Fruit fly (Drosophila melanogaster): ENCODE data around the gene Bre1.
A peak's percentile ranks its signal among the peaks of the same experiment; 100 is the strongest.

Bre1 gene

DNA sequence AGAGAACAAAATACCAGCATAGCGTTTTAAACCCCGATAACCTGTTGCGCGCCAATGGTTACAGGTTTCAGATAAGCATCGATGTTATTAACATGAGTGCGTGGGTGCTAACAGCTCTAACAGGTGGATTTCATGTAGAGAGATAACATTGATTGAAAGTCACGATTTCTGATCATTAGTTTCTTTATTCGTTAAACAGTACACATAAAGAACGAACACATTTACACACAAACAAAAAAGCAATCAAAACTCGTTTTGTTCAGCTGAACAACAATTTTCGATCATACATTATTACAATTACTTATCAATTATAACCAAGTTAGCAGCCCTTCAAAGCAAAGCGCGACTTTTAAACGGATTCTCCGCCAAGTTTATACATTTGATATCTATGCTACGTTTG lies 4.3 kb downstream of the Bre1 start:
- TF ChIP-seq CG8478 (optimal IDR thresholded peaks at IDR 0.05) (no peak), CTCF (optimal IDR thresholded peaks at IDR 0.05) (no peak)

DNA sequence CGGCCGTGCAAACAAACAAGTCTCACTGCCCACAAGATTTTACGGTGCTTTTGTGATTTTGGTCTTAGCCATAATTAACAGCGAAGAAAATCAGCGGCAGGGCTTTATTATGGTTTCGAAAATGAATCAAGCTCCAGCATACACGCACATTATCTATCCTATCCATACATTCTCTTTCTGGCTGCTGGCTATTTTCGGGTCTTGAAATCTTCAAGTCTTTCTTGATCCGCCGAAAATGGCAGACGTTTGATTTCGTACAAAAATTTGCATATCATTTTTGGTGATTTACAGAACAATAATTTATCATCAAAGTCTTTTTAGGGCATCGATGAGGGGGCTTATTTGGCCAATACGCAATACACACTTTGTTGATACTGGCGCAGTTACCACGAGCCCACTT lies 5.2 kb downstream of the Bre1 start:
- TF ChIP-seq CG8478 (optimal IDR thresholded peaks at IDR 0.05) (no peak), CTCF (optimal IDR thresholded peaks at IDR 0.05) (no peak)

DNA sequence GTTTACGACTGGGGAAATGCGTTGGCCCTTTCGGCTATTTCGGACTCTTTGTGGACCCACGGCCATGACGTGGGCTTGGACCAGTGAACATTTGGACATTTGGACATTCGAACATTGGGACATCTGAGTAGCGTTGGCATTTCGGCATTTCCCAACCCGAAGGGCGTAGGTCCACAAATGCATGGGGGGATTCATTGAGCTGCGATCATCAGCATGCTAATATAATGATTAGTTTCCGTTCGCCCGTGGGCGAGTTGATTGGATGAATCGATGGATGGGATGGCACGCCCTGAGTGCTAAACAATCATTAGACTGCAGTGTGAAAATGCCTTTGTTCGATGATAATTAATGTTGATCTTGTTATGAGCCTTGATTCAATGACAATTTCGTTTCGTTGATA lies 6.5 kb downstream of the Bre1 start:
- no peak for TF ChIP-seq CG8478 (optimal IDR thresholded peaks at IDR 0.05)
- TF ChIP-seq CTCF (optimal IDR thresholded peaks at IDR 0.05): no peak

DNA sequence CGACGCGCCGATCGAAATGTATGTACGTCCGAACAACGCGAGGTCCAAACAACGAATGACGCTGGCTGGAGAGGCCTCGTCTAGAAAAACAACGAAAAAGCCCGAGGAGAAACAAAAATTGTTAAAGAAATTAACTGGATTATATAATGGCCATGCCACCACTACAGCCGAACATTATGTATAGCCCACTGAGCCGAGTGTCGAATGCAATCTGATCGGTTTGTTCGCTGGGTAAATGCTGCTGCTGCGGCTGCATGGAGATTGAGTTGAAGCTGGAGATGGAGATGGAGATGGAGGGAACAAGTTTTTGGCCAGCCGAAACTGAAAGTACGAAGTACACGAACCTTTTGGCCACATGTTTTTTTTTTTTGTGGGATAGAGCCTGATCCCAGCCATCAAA lies 7.4 kb downstream of the Bre1 start, which contains the start of gene Cralbp:
Cralbp (minus strand) TSS at position 115 of the 400 bp plus-strand sequence.
- TF ChIP-seq CTCF (optimal IDR thresholded peaks at IDR 0.05): no peak
- no peak for TF ChIP-seq CG8478 (optimal IDR thresholded peaks at IDR 0.05)

DNA sequence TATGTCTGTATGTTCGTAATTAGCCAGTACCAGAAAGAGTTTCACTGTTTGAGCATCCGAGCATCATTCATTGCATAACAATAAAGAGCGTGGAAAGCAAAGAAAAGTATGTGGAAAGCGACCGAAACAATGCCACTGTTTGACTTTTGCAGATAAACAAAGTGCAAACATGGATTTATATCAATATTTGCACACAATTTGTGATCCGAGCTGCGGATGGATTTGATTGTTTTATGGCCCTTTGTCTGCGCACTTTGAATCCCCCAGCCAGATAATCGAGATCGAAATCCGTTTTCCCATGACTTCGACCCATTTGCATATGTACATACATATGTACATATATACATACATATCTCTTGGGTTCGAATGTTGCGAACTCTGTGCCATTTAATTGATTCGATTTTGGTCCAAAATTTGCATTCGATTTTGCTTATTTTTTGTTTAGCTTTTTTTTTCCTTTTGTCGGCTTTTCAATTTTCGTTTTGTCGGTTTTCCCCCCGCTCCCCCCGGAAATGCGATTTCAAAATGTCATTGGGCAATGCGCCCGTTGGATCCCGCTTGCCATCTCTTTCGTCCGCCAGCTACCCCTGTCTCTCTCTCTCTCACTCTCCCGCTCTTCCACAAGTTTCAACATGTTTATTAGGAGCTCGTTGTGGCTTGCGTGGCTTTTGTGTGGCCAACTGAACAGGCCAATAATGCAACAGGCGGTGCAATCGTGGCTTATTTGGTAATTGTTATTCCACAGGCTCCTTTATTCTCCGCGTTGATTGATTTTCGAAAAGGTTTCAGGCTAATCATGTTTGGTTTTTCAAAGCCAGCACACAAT lies 8.5 kb downstream of the Bre1 start:
- no peak for TF ChIP-seq CG8478 (optimal IDR thresholded peaks at IDR 0.05)
- TF ChIP-seq CTCF (optimal IDR thresholded peaks at IDR 0.05): no peak

DNA sequence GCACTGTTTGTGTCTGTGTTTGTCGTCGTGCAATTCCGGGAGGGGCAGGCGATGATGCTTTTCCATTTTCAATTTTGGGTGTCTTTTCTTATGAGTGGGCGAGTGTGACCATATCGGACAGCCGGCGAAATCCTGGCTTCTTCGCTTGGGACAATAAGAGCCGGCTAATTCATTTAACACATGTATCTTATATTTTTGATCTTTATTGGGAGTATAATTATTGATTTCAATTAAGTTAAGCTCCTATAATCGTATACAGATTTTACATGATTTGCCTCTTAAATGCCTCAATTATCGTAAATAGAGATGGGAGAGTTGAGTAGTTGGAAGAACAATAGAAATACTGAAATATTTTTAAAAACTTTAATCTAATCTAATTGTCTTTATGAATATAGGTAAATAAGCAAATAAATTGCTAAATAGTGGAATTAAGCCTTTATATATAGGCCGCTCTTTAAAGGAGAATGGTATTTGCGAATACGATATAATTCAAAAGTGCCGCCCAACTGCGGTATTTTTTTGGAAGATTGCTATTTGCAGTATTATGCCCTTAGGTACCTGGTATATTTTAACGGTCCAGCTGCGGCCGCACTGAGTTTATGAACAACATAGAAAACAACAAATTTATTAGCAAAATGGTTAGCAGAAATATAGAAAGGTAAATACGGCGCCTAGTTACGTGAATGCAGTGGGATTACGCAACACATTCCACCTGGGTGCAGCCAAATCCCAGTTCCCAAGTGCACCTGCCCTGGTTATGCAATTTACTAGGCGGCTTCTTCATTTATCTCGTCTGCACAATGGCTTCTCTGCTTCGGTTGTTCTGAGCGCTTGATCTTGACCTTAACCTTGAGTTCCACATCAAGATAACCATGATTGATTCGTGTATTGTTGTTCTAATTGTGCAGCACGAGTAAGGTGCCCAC lies 14.3 kb downstream of the Bre1 start, which contains the start of the genes Myt1, PGRP-LD and Pmi:
Myt1 (minus strand) TSS at position 116 of the 926 bp plus-strand sequence.
PGRP-LD (plus strand) TSS at position 576 of the 926 bp plus-strand sequence.
Pmi (plus strand) TSS at position 576 of the 926 bp plus-strand sequence.
- no peak for TF ChIP-seq CG8478 (optimal IDR thresholded peaks at IDR 0.05)
- no peak for TF ChIP-seq CTCF (optimal IDR thresholded peaks at IDR 0.05)

DNA sequence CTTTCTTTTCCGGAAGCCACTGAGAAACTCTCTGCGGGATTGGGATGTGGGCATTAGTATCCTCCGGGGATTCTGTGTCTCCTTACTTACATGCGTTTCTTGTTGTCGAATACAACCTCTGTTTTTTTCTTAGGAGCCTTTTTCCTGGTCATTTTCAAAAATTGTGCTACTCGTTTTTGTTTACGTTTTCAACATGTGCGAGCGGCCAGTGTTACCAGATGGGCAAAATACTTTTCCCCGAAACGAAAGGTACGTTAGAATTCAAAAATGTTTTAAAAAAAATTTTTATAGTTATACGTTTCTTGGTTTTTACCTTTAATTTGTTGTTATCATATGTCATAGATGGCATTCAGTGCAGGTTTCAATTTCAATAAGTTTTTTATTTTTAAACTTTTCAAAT lies 16.9 kb downstream of the Bre1 start, which contains the start of gene vito:
vito (minus strand) TSS at position 220 of the 400 bp plus-strand sequence.
- no peak for TF ChIP-seq CG8478 (optimal IDR thresholded peaks at IDR 0.05)
- TF ChIP-seq CTCF (optimal IDR thresholded peaks at IDR 0.05): no peak

DNA sequence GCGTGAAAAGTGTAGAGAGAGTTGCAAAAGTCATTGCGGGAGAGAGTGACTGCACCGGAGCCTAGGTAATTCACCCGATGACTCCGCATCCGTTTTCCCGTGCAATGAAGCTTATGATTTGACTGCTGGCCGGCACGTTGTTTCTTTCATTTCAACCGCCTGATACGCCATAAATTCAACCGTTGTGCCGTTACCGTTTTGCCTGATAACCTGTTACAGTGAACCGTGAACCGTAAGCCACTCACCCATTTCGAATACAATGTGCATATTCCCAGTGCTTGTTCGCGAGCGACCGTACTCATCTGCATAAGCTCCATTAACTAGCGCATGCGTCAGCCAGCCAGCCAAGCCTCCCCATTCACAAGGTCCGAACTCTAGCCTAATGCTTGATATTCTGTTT lies 19.2 kb downstream of the Bre1 start:
- no peak for TF ChIP-seq CG8478 (optimal IDR thresholded peaks at IDR 0.05)
- no peak for TF ChIP-seq CTCF (optimal IDR thresholded peaks at IDR 0.05)

DNA sequence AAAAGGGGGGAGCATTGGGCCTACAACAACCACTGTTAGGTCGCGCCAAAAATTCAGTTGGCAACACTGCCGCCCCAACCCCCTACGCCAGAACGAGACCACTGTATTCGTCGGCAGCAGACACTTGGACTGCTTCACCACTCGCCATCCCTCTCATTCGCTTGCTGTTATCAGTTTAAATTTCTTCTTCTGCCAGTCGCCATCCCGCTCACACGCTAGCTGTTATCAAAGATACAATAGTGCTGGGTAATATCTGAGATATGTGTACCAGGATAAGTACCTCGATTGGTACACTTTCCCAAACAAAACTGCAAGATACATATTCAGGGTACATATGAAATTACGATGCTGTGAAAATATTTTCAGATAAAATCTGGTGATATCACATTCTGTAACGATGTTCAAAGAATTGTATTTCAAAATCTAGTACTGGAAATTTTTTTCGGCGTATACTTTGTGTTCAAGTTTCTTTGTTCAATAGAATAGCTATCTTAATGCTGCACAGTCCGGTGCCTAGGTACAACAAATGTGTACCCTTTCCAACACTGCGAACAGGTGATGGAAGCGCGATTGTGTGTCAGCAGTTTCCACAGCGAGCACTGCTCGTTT lies 23.1 kb downstream of the Bre1 start:
- TF ChIP-seq CG8478 (optimal IDR thresholded peaks at IDR 0.05) (no peak), CTCF (optimal IDR thresholded peaks at IDR 0.05) (peak; percentile 38 to 61)

DNA sequence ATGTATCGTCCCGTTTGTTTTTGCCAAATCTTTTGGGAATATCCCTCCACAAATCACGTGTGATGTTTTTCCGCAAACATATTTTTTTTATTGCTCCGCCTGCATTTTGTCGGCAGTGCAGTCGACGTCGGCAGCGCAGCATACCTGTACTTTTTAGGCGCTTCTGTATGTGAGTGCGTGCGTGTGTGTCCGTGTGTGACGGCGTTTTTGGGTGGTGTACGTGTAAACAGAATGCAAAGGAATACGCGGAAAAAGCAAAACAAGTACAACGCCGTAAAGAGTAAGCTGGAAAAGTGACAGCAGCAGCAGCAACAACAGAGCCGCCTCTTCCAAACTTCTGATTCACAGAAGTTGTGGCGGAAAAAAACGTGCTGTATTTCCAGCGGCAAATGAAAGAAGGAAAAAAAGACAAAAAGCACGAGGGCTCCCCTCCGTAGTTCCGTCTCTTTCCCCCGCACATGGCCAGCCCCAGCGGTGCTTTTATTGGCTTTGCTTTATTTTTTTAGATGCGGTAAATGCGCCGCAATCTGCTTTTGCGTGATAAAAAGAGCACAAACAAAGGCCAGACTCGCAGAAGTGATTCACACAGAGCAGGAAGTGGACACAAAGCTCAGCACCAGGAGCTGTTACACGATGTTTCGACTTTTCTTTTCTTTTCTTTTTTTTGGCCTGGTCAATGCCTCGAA lies 23.7 kb downstream of the Bre1 start:
- TF ChIP-seq CG8478 (optimal IDR thresholded peaks at IDR 0.05): no peak
- no peak for TF ChIP-seq CTCF (optimal IDR thresholded peaks at IDR 0.05)

DNA sequence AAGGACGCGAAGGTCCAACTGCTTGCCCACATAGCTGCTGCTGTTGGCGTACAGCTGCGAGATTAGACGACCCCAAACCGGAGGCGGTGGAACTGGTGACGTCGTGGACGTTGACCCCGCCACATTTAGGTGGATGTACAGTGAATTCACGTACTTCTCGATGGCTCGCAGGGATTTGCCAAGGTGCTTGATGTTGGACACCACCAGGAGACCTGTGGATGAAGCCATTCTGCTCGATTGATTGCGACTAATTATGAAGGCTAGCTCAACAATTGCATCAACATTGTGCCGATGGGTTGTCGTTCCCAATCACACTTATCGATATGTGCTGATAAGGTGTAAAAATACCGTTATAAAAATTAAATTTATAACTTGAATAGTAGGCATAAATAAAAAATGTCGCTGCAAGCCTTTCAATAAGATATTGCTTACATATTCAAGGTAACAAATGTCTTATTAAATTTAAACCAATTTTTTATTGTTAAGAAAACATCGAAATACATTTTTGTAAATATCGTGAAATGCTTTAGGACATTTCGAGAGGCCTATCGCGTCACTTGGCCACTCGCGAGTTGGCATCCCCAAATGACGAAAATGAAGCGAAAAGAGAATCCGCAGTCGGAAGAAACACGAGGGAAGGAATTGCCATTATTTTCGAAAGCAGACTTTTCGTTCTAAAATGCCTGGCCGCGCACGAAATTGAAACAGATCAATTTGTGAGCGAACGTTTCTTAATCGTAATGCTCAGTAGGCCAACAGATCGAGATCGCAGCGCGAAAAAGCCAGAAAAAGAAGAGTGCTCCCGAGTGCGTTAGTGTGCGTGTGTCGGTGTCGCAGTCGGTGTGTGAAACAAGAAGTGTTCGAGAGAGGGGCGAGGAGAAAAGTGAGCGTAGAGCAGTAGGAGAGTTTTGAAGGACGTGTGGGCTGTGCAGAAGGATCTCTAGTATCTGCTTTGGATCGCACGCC lies 25.2 kb downstream of the Bre1 start, which contains the start of the genes Ppat-Dpck and scny:
Ppat-Dpck (minus strand) TSS at position 263 of the 966 bp plus-strand sequence.
scny (plus strand) TSS at position 471 of the 966 bp plus-strand sequence.
- TF ChIP-seq CG8478 (optimal IDR thresholded peaks at IDR 0.05): no peak
- TF ChIP-seq CTCF (optimal IDR thresholded peaks at IDR 0.05): peak in 1 of 2 experiments; percentile 6

DNA sequence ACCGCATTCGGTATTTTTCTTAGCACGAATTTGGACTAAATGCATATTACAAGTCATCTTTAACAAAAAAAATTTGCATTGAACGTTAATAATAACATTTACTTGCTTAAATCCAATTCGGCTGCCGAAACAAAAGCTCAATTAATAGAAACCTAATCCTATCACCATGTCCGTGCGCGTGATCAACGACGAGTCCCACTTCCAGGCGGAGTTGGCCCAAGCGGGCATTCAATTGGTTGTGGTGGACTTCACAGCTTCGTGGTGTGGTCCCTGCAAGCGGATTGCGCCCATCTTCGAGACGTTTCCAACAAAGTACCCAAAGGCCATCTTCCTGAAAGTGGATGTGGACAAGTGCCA lies 28.2 kb downstream of the Bre1 start, which contains the start of gene Txl:
Txl (plus strand) TSS at position 3 of the 357 bp plus-strand sequence.
- TF ChIP-seq CG8478 (optimal IDR thresholded peaks at IDR 0.05) (no peak), CTCF (optimal IDR thresholded peaks at IDR 0.05) (no peak)
